Worm (Caenorhabditis elegans) whole organism, L3 larva: ENCODE measurements around the gene C05G5.3.

Experiments used
- ZK546.5 ChIP-seq: sonication (generic microtip); optimal IDR thresholded peaks from 2 replicates; lab custom pipeline; 2017; ENCODE audit warnings: missing biosample characterization, missing genetic modification characterization
- aly-2 ChIP-seq: fragments of 150-350 bp; optimal IDR thresholded peaks from 2 replicates; lab custom pipeline; 2014; ENCODE audit warnings: missing biosample characterization, missing genetic modification characterization
- ama-1 ChIP-seq: fragments of 150-350 bp; optimal IDR thresholded peaks from 2 replicates; lab custom pipeline; 2018
- ceh-16 ChIP-seq: sonication (generic microtip); optimal IDR thresholded peaks from 2 replicates; lab custom pipeline; 2017; ENCODE audit warnings: missing biosample characterization, missing genetic modification characterization
- ceh-28 ChIP-seq: fragments of 150-350 bp; optimal IDR thresholded peaks from 2 replicates; lab custom pipeline; 2014; ENCODE audit warnings: missing biosample characterization, missing genetic modification reagents, missing genetic modification characterization
- ceh-82 ChIP-seq: fragments of 150-350 bp; optimal IDR thresholded peaks from 2 replicates; lab custom pipeline; 2014; ENCODE audit warnings: missing biosample characterization, missing genetic modification characterization
- ceh-9 ChIP-seq: sonication (generic microtip); optimal IDR thresholded peaks from 2 replicates; lab custom pipeline; 2018; ENCODE audit warnings: missing biosample characterization, missing genetic modification characterization
- egl-27 ChIP-seq: sonication (generic microtip); optimal IDR thresholded peaks from 4 replicates; lab custom pipeline; 2017; ENCODE audit warnings: missing biosample characterization, missing genetic modification reagents, missing genetic modification characterization
- egl-5 ChIP-seq: fragments of 150-350 bp; optimal IDR thresholded peaks from 2 replicates; lab custom pipeline; 2017; ENCODE audit warnings: missing biosample characterization, missing genetic modification reagents, missing genetic modification characterization, inconsistent platforms
- elt-1 ChIP-seq: fragments of 150-350 bp; optimal IDR thresholded peaks from 2 replicates; lab custom pipeline; 2014; ENCODE audit warnings: missing biosample characterization, missing genetic modification characterization
- elt-2 ChIP-seq: sonication (generic microtip); optimal IDR thresholded peaks from 2 replicates; lab custom pipeline; 2016; ENCODE audit warnings: missing genetic modification reagents, mild to moderate bottlenecking, missing genetic modification characterization, missing compliant biosample characterization
- elt-3 ChIP-seq, 3 experiments: fragments of 150-350 bp in 1 of 3; sonication (generic microtip) in 2 of 3; optimal IDR thresholded peaks; 2 replicates in 2 of 3; 4 replicates in 1 of 3; lab custom pipeline; 2014 to 2017; ENCODE audit warnings: missing biosample characterization in 3 of 3, missing genetic modification characterization in 3 of 3
- eor-1 ChIP-seq, 2 experiments: fragments of 150-350 bp; optimal IDR thresholded peaks; 2 replicates each; lab custom pipeline; 2014 to 2018; ENCODE audit warnings: missing biosample characterization in 2 of 2, missing genetic modification characterization in 2 of 2
- fos-1 ChIP-seq: fragments of 150-350 bp; optimal IDR thresholded peaks from 2 replicates; lab custom pipeline; 2014; ENCODE audit warnings: missing biosample characterization, missing genetic modification characterization
- hmg-11 ChIP-seq: sonication (generic microtip); optimal IDR thresholded peaks from 2 replicates; lab custom pipeline; 2016; ENCODE audit warnings: missing genetic modification characterization, missing compliant biosample characterization
- jun-1 ChIP-seq: fragments of 150-350 bp; optimal IDR thresholded peaks from 2 replicates; lab custom pipeline; 2014; ENCODE audit warnings: missing biosample characterization, missing genetic modification reagents, missing genetic modification characterization
- lin-39 ChIP-seq: fragments of 150-350 bp; optimal IDR thresholded peaks from 2 replicates; lab custom pipeline; 2018; ENCODE audit warnings: missing biosample characterization, missing genetic modification reagents, missing genetic modification characterization
- mml-1 ChIP-seq: fragments of 150-350 bp; sonication (generic microtip); optimal IDR thresholded peaks from 3 replicates; lab custom pipeline; 2014; ENCODE audit warnings: missing biosample characterization, missing genetic modification characterization
- nfya-1 ChIP-seq: sonication (generic microtip); optimal IDR thresholded peaks from 2 replicates; lab custom pipeline; 2017; ENCODE audit warnings: missing genetic modification characterization, mild to moderate bottlenecking, missing compliant biosample characterization, antibody characterized with exemption, moderate library complexity; ENCODE audit not compliant: insufficient read depth
- nhr-11 ChIP-seq: fragments of 150-350 bp; optimal IDR thresholded peaks from 2 replicates; lab custom pipeline; 2014; ENCODE audit warnings: missing biosample characterization, missing genetic modification characterization
- nhr-12 ChIP-seq: fragments of 150-350 bp; optimal IDR thresholded peaks from 2 replicates; lab custom pipeline; 2014; ENCODE audit warnings: missing biosample characterization, missing genetic modification characterization
- nhr-23 ChIP-seq: fragments of 150-350 bp; optimal IDR thresholded peaks from 2 replicates; lab custom pipeline; 2014; ENCODE audit warnings: missing biosample characterization, missing genetic modification reagents, missing genetic modification characterization
- nhr-237 ChIP-seq: fragments of 150-350 bp; optimal IDR thresholded peaks from 2 replicates; lab custom pipeline; 2014; ENCODE audit warnings: missing biosample characterization, missing genetic modification characterization
- nhr-25 ChIP-seq: sonication (generic microtip); optimal IDR thresholded peaks from 2 replicates; lab custom pipeline; 2017; ENCODE audit warnings: missing biosample characterization, missing genetic modification characterization
- nhr-28 ChIP-seq: fragments of 150-350 bp; optimal IDR thresholded peaks from 2 replicates; lab custom pipeline; 2014; ENCODE audit warnings: missing biosample characterization, missing genetic modification characterization
- nhr-43 ChIP-seq: sonication (generic microtip); optimal IDR thresholded peaks from 2 replicates; lab custom pipeline; 2016; ENCODE audit warnings: mild to moderate bottlenecking, missing genetic modification characterization, missing compliant biosample characterization; ENCODE audit not compliant: poor library complexity, severe bottlenecking
- nhr-67 ChIP-seq: fragments of 150-350 bp; optimal IDR thresholded peaks from 2 replicates; lab custom pipeline; 2014; ENCODE audit warnings: missing biosample characterization, missing genetic modification characterization
- nhr-77 ChIP-seq: fragments of 150-350 bp; optimal IDR thresholded peaks from 2 replicates; lab custom pipeline; 2014; ENCODE audit warnings: missing biosample characterization, missing genetic modification characterization
- pha-4 ChIP-seq: fragments of 150-350 bp; optimal IDR thresholded peaks from 2 replicates; lab custom pipeline; 2014; ENCODE audit warnings: missing biosample characterization, missing genetic modification reagents, missing genetic modification characterization
- pqm-1 ChIP-seq: fragments of 150-350 bp; optimal IDR thresholded peaks from 2 replicates; lab custom pipeline; 2017; ENCODE audit warnings: missing biosample characterization, missing genetic modification characterization, inconsistent platforms
- skn-1 ChIP-seq: fragments of 150-350 bp; optimal IDR thresholded peaks from 2 replicates; lab custom pipeline; 2014; ENCODE audit warnings: missing biosample characterization, missing genetic modification characterization
- unc-39 ChIP-seq: sonication (generic microtip); optimal IDR thresholded peaks from 4 replicates; lab custom pipeline; 2017; ENCODE audit warnings: missing biosample characterization, missing genetic modification characterization
- unc-62 ChIP-seq: fragments of 150-350 bp; sonication (generic microtip); optimal IDR thresholded peaks from 4 replicates; lab custom pipeline; 2014; ENCODE audit warnings: missing biosample characterization, missing genetic modification reagents, missing genetic modification characterization
- ztf-4 ChIP-seq: fragments of 150-350 bp; optimal IDR thresholded peaks from 2 replicates; lab custom pipeline; 2014; ENCODE audit warnings: missing biosample characterization, missing genetic modification characterization

C05G5.3 gene

DNA sequence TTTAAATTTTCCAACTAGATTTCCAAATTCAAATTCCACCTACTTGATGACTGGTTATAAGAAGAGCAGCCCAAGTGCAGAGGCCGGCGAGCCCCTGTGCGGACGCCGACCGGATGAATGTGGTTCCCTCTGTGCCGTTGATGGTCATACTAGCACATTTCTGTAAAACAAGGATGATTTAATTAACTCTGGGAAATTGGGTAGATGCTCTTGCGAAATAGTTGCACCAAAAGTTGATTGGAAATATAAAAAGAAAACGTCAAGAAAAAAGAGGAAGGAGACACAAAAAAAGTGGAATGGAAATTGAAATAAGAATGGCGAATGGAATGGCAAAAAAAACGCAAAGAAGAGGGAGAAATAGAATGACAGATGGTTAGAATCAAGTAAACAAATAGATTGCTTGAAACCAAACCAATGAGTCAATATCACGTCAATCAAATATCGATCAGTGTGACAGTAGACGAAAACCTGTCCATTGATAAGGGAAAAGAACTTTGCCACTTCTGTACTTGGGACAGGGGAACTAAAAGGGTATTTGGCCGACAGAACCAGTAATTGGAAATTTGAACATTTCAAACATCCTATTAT is 45.0 kb downstream of the C05G5.3 start, which contains the start of gene tmem-184:
TSS of gene tmem-184 (minus strand) at position 164 of the 588 bp plus-strand sequence.
- TF ChIP-seq ama-1 (lab: Kevin White, UChicago) (no peak), ZK546.5 (no peak), nhr-23 (tag; lab: Kevin White, UChicago) (peak; percentile 21), unc-62 (GFP tag; lab: Kevin White, UChicago) (no peak), ceh-28 (tag; lab: Kevin White, UChicago) (peak; percentile 62), jun-1 (no peak), nfya-1 (tag; lab: Kevin White, UChicago) (peak; percentile 43), hmg-11 (tag; lab: Kevin White, UChicago) (peak; percentile 27), nhr-237 (tag; lab: Kevin White, UChicago) (no peak), aly-2 (tag; lab: Kevin White, UChicago) (no peak), ceh-9 (tag; lab: Kevin White, UChicago) (no peak), skn-1 (tag; lab: Kevin White, UChicago) (no peak), elt-3 (tag; optimal IDR thresholded peaks at IDR 0.05; lab: Kevin White, UChicago) (peak in 1 of 3 experiments; percentile 21), mml-1 (tag; lab: Kevin White, UChicago) (no peak), nhr-12 (tag; lab: Kevin White, UChicago) (no peak), egl-5 (tag; lab: Kevin White, UChicago) (no peak), elt-2 (tag; lab: Kevin White, UChicago) (peak; percentile 82), eor-1 (tag; optimal IDR thresholded peaks at IDR 0.05; lab: Kevin White, UChicago) (no peak), unc-39 (no peak), nhr-77 (tag; lab: Kevin White, UChicago) (no peak), pqm-1 (tag; lab: Kevin White, UChicago) (peak; percentile 68), nhr-43 (tag; lab: Kevin White, UChicago) (peak; percentile 26), pha-4 (tag; lab: Kevin White, UChicago) (peak; percentile 52), nhr-25 (tag; lab: Kevin White, UChicago) (peak; percentile 20)

DNA sequence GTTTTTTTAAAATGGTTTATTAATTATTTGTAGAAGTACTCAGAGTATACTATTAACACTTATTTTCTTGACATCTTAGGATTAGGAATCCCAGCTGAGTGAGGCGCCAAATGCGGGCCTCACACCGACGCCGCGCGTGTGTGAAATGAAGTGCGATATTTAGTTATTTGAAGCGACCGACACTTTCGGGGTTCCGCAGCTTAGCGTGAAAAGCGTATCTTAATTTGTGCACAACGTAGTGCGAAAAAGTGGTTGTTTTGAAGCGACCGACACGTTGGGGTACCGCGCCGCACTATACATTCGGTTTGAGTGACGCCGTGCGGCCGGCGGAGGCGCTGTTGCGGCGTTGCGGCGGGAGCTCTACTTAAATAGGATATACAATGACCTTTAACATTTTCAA is 46.9 kb downstream of the C05G5.3 start:
- TF ChIP-seq lin-39 (tag; lab: Kevin White, UChicago), result no peak
- TF ChIP-seq nhr-43 (tag; lab: Kevin White, UChicago), result no peak
- TF ChIP-seq nhr-28 (tag; lab: Kevin White, UChicago), result no peak
- TF ChIP-seq nhr-11 (tag; lab: Kevin White, UChicago), result no peak

ce11 chrX:14701490-14701889 is 50.3 kb downstream of the C05G5.3 start, which contains the start of gene F40E10.5:
Gene F40E10.5 (plus strand): TSS chrX:14701790.
- TF ChIP-seq ceh-28 (tag; lab: Kevin White, UChicago) (no peak), nhr-67 (tag; lab: Kevin White, UChicago) (no peak), ceh-16 (tag; lab: Kevin White, UChicago) (no peak), aly-2 (tag; lab: Kevin White, UChicago) (no peak), eor-1 (tag; optimal IDR thresholded peaks at IDR 0.05; lab: Kevin White, UChicago) (no peak), hmg-11 (tag; lab: Kevin White, UChicago) (no peak), fos-1 (tag; lab: Kevin White, UChicago) (no peak), ztf-4 (tag; lab: Kevin White, UChicago) (no peak), ZK546.5 (no peak), elt-1 (tag; lab: Kevin White, UChicago) (no peak), nhr-43 (tag; lab: Kevin White, UChicago) (no peak), egl-27 (tag; lab: Kevin White, UChicago) (no peak), ceh-82 (tag; lab: Kevin White, UChicago) (no peak), nhr-12 (tag; lab: Kevin White, UChicago) (no peak), nhr-23 (tag; lab: Kevin White, UChicago) (no peak), ceh-9 (tag; lab: Kevin White, UChicago) (no peak), pqm-1 (tag; lab: Kevin White, UChicago) (no peak)
